Worm (Caenorhabditis elegans): ENCODE data around the gene cutl-12.

Gene cutl-12

ce11 chrII:8679799-8680198 lies 45.5 kb upstream of the cutl-12 start:
- peak; percentile 19 for TF ChIP-seq tlp-1 (tag; optimal IDR thresholded peaks at IDR 0.05)
- TF ChIP-seq nhr-20 (tag; optimal IDR thresholded peaks at IDR 0.05), result no peak
- peak; percentile 6 for TF ChIP-seq lin-14 (GFP tag; optimal IDR thresholded peaks at IDR 0.05)
- peak; percentile 55 for TF ChIP-seq elt-2 (tag; optimal IDR thresholded peaks at IDR 0.05)

ce11 chrII:8675369-8675768 lies 41.1 kb upstream of the cutl-12 start:
- TF ChIP-seq dsc-1 (tag; optimal IDR thresholded peaks at IDR 0.05) (no peak), lin-14 (GFP tag; optimal IDR thresholded peaks at IDR 0.05) (peak; percentile 41), nhr-90 (tag; optimal IDR thresholded peaks at IDR 0.05; ENCODE audit: poor library complexity) (no peak), ceh-90 (tag; optimal IDR thresholded peaks at IDR 0.05) (no peak), nhr-76 (tag; optimal IDR thresholded peaks at IDR 0.05) (no peak), nhr-11 (tag; optimal IDR thresholded peaks at IDR 0.05) (no peak), nhr-71 (tag; optimal IDR thresholded peaks at IDR 0.05) (peak; percentile 2), blmp-1 (tag; optimal IDR thresholded peaks at IDR 0.05) (peak; percentile 34), lsy-2 (tag; optimal IDR thresholded peaks at IDR 0.05) (peak in 1 of 2 experiments; percentile 19), zip-4 (GFP tag; optimal IDR thresholded peaks at IDR 0.05) (peak; percentile 17), skn-1 (tag; optimal IDR thresholded peaks at IDR 0.05) (peak; percentile 59)

- TF ChIP-seq sox-4 (tag; optimal IDR thresholded peaks at IDR 0.05) (no peak), efl-1 (optimal IDR thresholded peaks at IDR 0.05) (no peak), efl-1 (GFP tag; optimal IDR thresholded peaks at IDR 0.05 in 1 of 2) (peak in 1 of 2 experiments; percentile 79)
These were observed 36.5 kb upstream of the cutl-12 start for ce11 chrII:8670835-8671234.

- TF ChIP-seq unc-130 (tag; optimal IDR thresholded peaks at IDR 0.05) (no peak), hpl-2 (GFP tag; optimal IDR thresholded peaks at IDR 0.05) (no peak), elt-2 (tag; optimal IDR thresholded peaks at IDR 0.05) (no peak), efl-1 (optimal IDR thresholded peaks at IDR 0.05) (no peak), efl-1 (GFP tag; optimal IDR thresholded peaks at IDR 0.05 in 1 of 2) (peak in 1 of 2 experiments; percentile 74), efl-3 (GFP tag; optimal IDR thresholded peaks at IDR 0.05) (no peak)
These were observed 34.6 kb upstream of the cutl-12 start for ce11 chrII:8668871-8669270.

- no peak for TF ChIP-seq jun-1 (tag; optimal IDR thresholded peaks at IDR 0.05)
- TF ChIP-seq nhr-28 (tag; optimal IDR thresholded peaks at IDR 0.05), result no peak
- no peak for TF ChIP-seq fkh-8 (tag; optimal IDR thresholded peaks at IDR 0.05)
- TF ChIP-seq ets-5 (GFP tag; IDR thresholded peaks at IDR 0.05), result no peak
- TF ChIP-seq zip-4 (GFP tag; optimal IDR thresholded peaks at IDR 0.05), result no peak
- TF ChIP-seq pag-3 (tag; optimal IDR thresholded peaks at IDR 0.05; ENCODE audit: borderline replicate concordance, insufficient read depth), result no peak
- no peak for TF ChIP-seq elt-2 (tag; optimal IDR thresholded peaks at IDR 0.05)
These were observed 30.2 kb upstream of the cutl-12 start, which contains the start of gene etc-1 for ce11 chrII:8664533-8664932. Gene etc-1, plus strand, starts transcription at chrII:8664833.

ce11 chrII:8661539-8661938 lies 27.3 kb upstream of the cutl-12 start, which contains the start of the genes piga-1 and eif-2Bepsilon:
Gene piga-1, minus strand, starts transcription at chrII:8661712.
Gene eif-2Bepsilon, plus strand, starts transcription at chrII:8661869.
- TF ChIP-seq nhr-47 (tag; optimal IDR thresholded peaks at IDR 0.05), result peak; percentile 28
- peak; percentile 72 for TF ChIP-seq mep-1 (tag; optimal IDR thresholded peaks at IDR 0.05)
- 0 out of 2 replicates have a peak, but pooled peaks have one; percentile 4 for TF ChIP-seq nhr-19 (GFP tag; conservative IDR thresholded peaks at IDR 0.05)
- peak in 1 of 2 experiments; percentile 71 for TF ChIP-seq lsy-2 (tag; optimal IDR thresholded peaks at IDR 0.05)
- peak; percentile 63 for TF ChIP-seq lin-14 (GFP tag; optimal IDR thresholded peaks at IDR 0.05)
- peak; percentile 59 for TF ChIP-seq skn-1 (tag; optimal IDR thresholded peaks at IDR 0.05)
- TF ChIP-seq xbp-1 (tag; optimal IDR thresholded peaks at IDR 0.05), result peak; percentile 69
- TF ChIP-seq unc-98 (GFP tag; IDR thresholded peaks at IDR 0.05), result no peak
- no peak for TF ChIP-seq zip-4 (GFP tag; optimal IDR thresholded peaks at IDR 0.05)
- peak; percentile 30 for TF ChIP-seq lin-15B (tag; optimal IDR thresholded peaks at IDR 0.05)
- peak in 2 of 3 experiments; percentile 11 to 41 for TF ChIP-seq ceh-82 (tag; optimal IDR thresholded peaks at IDR 0.05)
- peak; percentile 16 for TF ChIP-seq swsn-7 (tag; optimal IDR thresholded peaks at IDR 0.05)
- TF ChIP-seq lin-35 (GFP tag; optimal IDR thresholded peaks at IDR 0.05), result peak; percentile 47 to 55
- TF ChIP-seq F16B12.6 (tag; optimal IDR thresholded peaks at IDR 0.05), result peak; percentile 32
- no peak for TF ChIP-seq ceh-88 (GFP tag; IDR thresholded peaks at IDR 0.05)
- TF ChIP-seq C16A3.4 (tag; optimal IDR thresholded peaks at IDR 0.05), result peak; percentile 46
- peak; percentile 31 to 63 (median 35) for TF ChIP-seq dpl-1 (GFP tag; optimal IDR thresholded peaks at IDR 0.05)
- no peak for TF ChIP-seq lin-13 (GFP tag; optimal IDR thresholded peaks at IDR 0.05)
- TF ChIP-seq nhr-20 (tag; optimal IDR thresholded peaks at IDR 0.05), result peak; percentile 33
- peak; percentile 52 to 58 for TF ChIP-seq efl-1 (optimal IDR thresholded peaks at IDR 0.05)
- peak; percentile 57 to 92 for TF ChIP-seq efl-1 (GFP tag; optimal IDR thresholded peaks at IDR 0.05 in 1 of 2)

All from whole organism, L1 larva.